Worm (Caenorhabditis elegans): Measurements from ENCODE around the gene C03H5.3.

The C03H5.3 gene

DNA sequence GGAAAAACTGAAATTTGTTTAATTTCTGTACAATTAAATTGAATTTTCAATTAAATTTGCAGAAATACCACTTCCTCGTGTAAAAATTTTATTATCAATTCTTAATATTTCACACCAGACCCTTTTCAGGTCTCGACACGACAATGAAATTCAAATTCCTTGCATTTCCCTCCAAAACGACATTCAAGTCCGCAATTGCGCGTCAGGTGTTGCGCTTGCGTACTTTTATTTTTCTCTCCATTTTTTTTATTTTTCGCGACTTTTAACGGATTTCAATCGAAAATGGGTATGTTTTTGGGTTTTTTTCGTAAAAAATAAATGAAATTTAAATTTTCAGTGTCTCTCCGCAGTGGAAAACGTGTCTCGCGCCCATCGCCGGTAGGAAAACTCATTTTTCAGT lies at the start of gene C03H5.3:
Gene C03H5.3, plus strand, starts transcription at position 132 of the 400 bp plus-strand sequence.
- no peak for TF ChIP-seq F57A8.1 (GFP tag; optimal IDR thresholded peaks at IDR 0.05)
- TF ChIP-seq mcd-1 (GFP tag; IDR thresholded peaks at IDR 0.05), result peak; percentile 50
- no peak for TF ChIP-seq die-1 (tag; optimal IDR thresholded peaks at IDR 0.05)
- peak in 1 of 3 experiments; percentile 74 for TF ChIP-seq lin-35 (GFP tag; optimal IDR thresholded peaks at IDR 0.05)
- TF ChIP-seq F33H1.4 (GFP tag; IDR thresholded peaks at IDR 0.05), result peak; percentile 45
- TF ChIP-seq lsl-1 (GFP tag; optimal IDR thresholded peaks at IDR 0.05), result peak; percentile 33
- peak; percentile 74 for TF ChIP-seq lin-54 (GFP tag; optimal IDR thresholded peaks at IDR 0.05)
- no peak for TF ChIP-seq bed-1 (GFP tag; IDR thresholded peaks at IDR 0.05)
- no peak for TF ChIP-seq lin-40 (tag; optimal IDR thresholded peaks at IDR 0.05)
- TF ChIP-seq D2030.7 (GFP tag; IDR thresholded peaks at IDR 0.05), result 0 out of 2 replicates have a peak, but pooled peaks have one; percentile 20
- TF ChIP-seq snpc-1.3 (tag; optimal IDR thresholded peaks at IDR 0.05; ENCODE audit: insufficient read depth), result peak; percentile 12
- TF ChIP-seq F23B12.7 (tag; optimal IDR thresholded peaks at IDR 0.05; ENCODE audit: insufficient read depth), result peak; percentile 28
- no peak for TF ChIP-seq ekl-4 (GFP tag; IDR thresholded peaks at IDR 0.05)
- TF ChIP-seq ceh-91 (GFP tag; IDR thresholded peaks at IDR 0.05), result peak; percentile 33; the same call in 1 of the 2 replicates
- TF ChIP-seq madf-6 (GFP tag; IDR thresholded peaks at IDR 0.05), result peak; percentile 40; the same call in 1 of the 2 replicates
- peak; percentile 49 for TF ChIP-seq ztf-18 (tag; optimal IDR thresholded peaks at IDR 0.05)
- TF ChIP-seq rpc-1 (optimal IDR thresholded peaks at IDR 0.05), result no peak
- TF ChIP-seq rpc-1 (tag; optimal IDR thresholded peaks at IDR 0.05), result no peak
- peak; percentile 67 for TF ChIP-seq efl-1 (GFP tag; optimal IDR thresholded peaks at IDR 0.05)
- 0 out of 2 replicates have a peak, but pooled peaks have one; percentile 14 for TF ChIP-seq dox-1 (GFP tag; IDR thresholded peaks at IDR 0.05)
- no peak for TF ChIP-seq nhr-120 (GFP tag; IDR thresholded peaks at IDR 0.05)
- no peak for TF ChIP-seq attf-5 (GFP tag; optimal IDR thresholded peaks at IDR 0.05)
- no peak for TF ChIP-seq T26A5.8 (tag; optimal IDR thresholded peaks at IDR 0.05)
- TF ChIP-seq pbrm-1 (GFP tag; IDR thresholded peaks at IDR 0.05), result peak; percentile 38; the same call in 1 of the 2 replicates
- no peak for TF ChIP-seq dpff-1 (tag; optimal IDR thresholded peaks at IDR 0.05)
- TF ChIP-seq dpl-1 (GFP tag; optimal IDR thresholded peaks at IDR 0.05), result peak; percentile 64

DNA sequence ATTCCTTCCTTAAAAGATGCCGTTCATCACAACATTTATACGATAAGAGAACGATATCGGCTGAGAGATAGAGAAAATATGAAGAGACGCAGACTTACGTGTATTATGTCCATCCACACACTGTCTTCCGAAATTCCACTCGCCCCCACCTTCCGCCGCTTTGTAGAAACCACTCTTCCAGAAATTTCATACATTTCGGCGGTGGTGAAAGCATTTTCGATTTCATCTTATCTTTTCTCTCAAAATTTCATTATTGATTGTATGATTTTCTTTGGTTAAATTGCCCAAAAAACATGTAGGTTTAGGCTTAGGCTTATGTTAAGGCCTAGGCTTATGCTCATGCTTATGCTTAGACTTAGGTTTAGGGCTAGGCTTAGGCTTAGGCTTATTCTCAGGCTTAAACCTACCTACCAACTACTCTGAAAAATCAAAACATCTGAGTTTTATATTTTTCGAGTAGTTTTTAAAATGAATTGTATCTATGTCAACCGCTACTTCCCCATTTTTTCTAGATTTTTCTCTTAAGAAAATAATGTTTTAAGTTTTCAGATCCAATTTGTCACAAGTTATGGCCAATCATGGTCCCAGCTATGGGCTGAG lies 48.6 kb upstream of the C03H5.3 start, which contains the start of gene cpn-2:
Gene cpn-2, plus strand, starts transcription at position 550 of the 600 bp plus-strand sequence.
- no peak for TF ChIP-seq B0336.3 (GFP tag; IDR thresholded peaks at IDR 0.05)
- TF ChIP-seq nfya-1 (tag; optimal IDR thresholded peaks at IDR 0.05; ENCODE audit: borderline replicate concordance, insufficient read depth), result no peak
- no peak for TF ChIP-seq aptf-3 (GFP tag; IDR thresholded peaks at IDR 0.05)
- no peak for TF ChIP-seq hmg-1.2 (GFP tag; IDR thresholded peaks at IDR 0.05)
- TF ChIP-seq tlf-1 (GFP tag; optimal IDR thresholded peaks at IDR 0.05), result no peak
- no peak for TF ChIP-seq akir-1 (GFP tag; optimal IDR thresholded peaks at IDR 0.05)
- no peak for TF ChIP-seq ets-4 (GFP tag; optimal IDR thresholded peaks at IDR 0.05)
- no peak for TF ChIP-seq Y67H2A.10 (GFP tag; conservative IDR thresholded peaks at IDR 0.05)
- no peak for TF ChIP-seq B0019.2 (GFP tag; conservative IDR thresholded peaks at IDR 0.05)
- no peak for TF ChIP-seq somi-1 (GFP tag; optimal IDR thresholded peaks at IDR 0.05)

DNA sequence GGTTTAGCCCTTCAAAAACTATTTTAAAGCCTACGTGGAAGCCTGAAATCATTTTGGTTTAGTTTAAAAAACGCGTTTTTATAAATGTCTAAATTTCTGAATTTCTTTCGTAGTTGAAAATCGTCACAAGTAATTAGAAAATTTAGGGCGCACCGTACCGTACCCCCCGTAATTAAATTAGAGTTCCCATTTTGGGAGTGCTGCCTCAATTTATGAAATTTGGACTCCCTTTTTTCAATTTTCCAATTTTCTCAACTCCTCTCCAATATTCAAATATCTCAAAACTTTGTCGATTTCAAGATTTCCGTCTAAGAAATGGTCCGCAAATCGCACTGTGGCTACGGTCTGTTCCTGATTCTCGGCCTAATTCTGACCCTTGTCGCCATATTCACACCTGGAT lies 45.7 kb upstream of the C03H5.3 start, which contains the start of gene clc-31:
Gene clc-31, plus strand, starts transcription at position 301 of the 400 bp plus-strand sequence.
- no peak for TF ChIP-seq ceh-27 (GFP tag; optimal IDR thresholded peaks at IDR 0.05)
- TF ChIP-seq fkh-3 (tag; optimal IDR thresholded peaks at IDR 0.05), result no peak
- TF ChIP-seq nhr-90 (tag; optimal IDR thresholded peaks at IDR 0.05), result no peak
- no peak for TF ChIP-seq ama-1 (optimal IDR thresholded peaks at IDR 0.05)
- TF ChIP-seq ama-1 (GFP tag; optimal IDR thresholded peaks at IDR 0.05), result no peak
- TF ChIP-seq lsy-27 (tag; optimal IDR thresholded peaks at IDR 0.05; ENCODE audit: borderline replicate concordance, insufficient read depth), result no peak
- TF ChIP-seq B0019.2 (GFP tag; conservative IDR thresholded peaks at IDR 0.05), result no peak
- TF ChIP-seq let-607 (tag; optimal IDR thresholded peaks at IDR 0.05), result no peak
- TF ChIP-seq hsf-1 (GFP tag; IDR thresholded peaks at IDR 0.05), result no peak
- no peak for TF ChIP-seq tbx-9 (tag; optimal IDR thresholded peaks at IDR 0.05; ENCODE audit: borderline replicate concordance)
- TF ChIP-seq die-1 (tag; optimal IDR thresholded peaks at IDR 0.05), result no peak
- TF ChIP-seq hlh-12 (tag; optimal IDR thresholded peaks at IDR 0.05), result no peak
- no peak for TF ChIP-seq tbp1 (GFP tag; optimal IDR thresholded peaks at IDR 0.05)
- TF ChIP-seq ceh-91 (GFP tag; IDR thresholded peaks at IDR 0.05), result no peak
- TF ChIP-seq lsl-1 (GFP tag; optimal IDR thresholded peaks at IDR 0.05), result no peak

Measured in whole organism, young adult.